Worm (Caenorhabditis elegans) whole organism, late embryonic: ENCODE measurements around the gene nfm-1.

Experiments used
- C08G9.2 ChIP-seq: sonication (generic microtip); optimal IDR thresholded peaks from 2 replicates; lab custom pipeline; 2016; ENCODE audit warnings: mild to moderate bottlenecking, missing genetic modification characterization, moderate library complexity, missing compliant biosample characterization
- C38D4.7 ChIP-seq: fragments of 200-800 bp; sonication (Bioruptor generic); optimal IDR thresholded peaks from 2 replicates; lab custom pipeline; 2018; ENCODE audit warnings: mild to moderate bottlenecking, missing genetic modification characterization, moderate library complexity, missing compliant biosample characterization
- K09A11.1 ChIP-seq: sonication (generic microtip); optimal IDR thresholded peaks from 2 replicates; lab custom pipeline; 2017; ENCODE audit warnings: antibody characterized with exemption, mild to moderate bottlenecking, missing genetic modification characterization, missing compliant biosample characterization; ENCODE audit not compliant: insufficient read depth
- ahr-1 ChIP-seq: sonication (generic microtip); optimal IDR thresholded peaks from 2 replicates; lab custom pipeline; 2016; ENCODE audit warnings: missing genetic modification characterization, missing compliant biosample characterization
- ceh-14 ChIP-seq: sonication (generic microtip); optimal IDR thresholded peaks from 2 replicates; lab custom pipeline; 2016; ENCODE audit warnings: missing genotype, missing genetic modification characterization, missing compliant biosample characterization
- ceh-22 ChIP-seq: sonication (generic microtip); optimal IDR thresholded peaks from 2 replicates; lab custom pipeline; 2017; ENCODE audit warnings: missing biosample characterization, missing genetic modification characterization
- ceh-24 ChIP-seq: sonication (generic microtip); optimal IDR thresholded peaks from 2 replicates; lab custom pipeline; 2016; ENCODE audit warnings: mild to moderate bottlenecking, missing genetic modification characterization, missing compliant biosample characterization
- ceh-30 ChIP-seq: fragments of 150-350 bp; optimal IDR thresholded peaks from 2 replicates; lab custom pipeline; 2014; ENCODE audit warnings: missing biosample characterization, missing genetic modification characterization
- ceh-31 ChIP-seq: sonication (generic microtip); optimal IDR thresholded peaks from 2 replicates; lab custom pipeline; 2016; ENCODE audit warnings: missing genetic modification characterization, missing compliant biosample characterization
- ceh-34 ChIP-seq: sonication (generic microtip); optimal IDR thresholded peaks from 2 replicates; lab custom pipeline; 2016; ENCODE audit warnings: mild to moderate bottlenecking, missing genetic modification characterization, missing compliant biosample characterization
- ceh-45 ChIP-seq: fragments of 200-800 bp; sonication (Bioruptor generic); IDR thresholded peaks from 2 replicates; pipeline ENCODE4 v1.3.6; 2022; ENCODE audit warnings: missing genetic modification reagents, missing genetic modification characterization, missing compliant biosample characterization
- dmd-4 ChIP-seq: sonication (generic microtip); optimal IDR thresholded peaks from 2 replicates; lab custom pipeline; 2016; ENCODE audit warnings: borderline replicate concordance, missing genetic modification characterization, missing compliant biosample characterization
- elt-2 ChIP-seq: sonication (generic microtip); optimal IDR thresholded peaks from 2 replicates; lab custom pipeline; 2016; ENCODE audit warnings: missing genetic modification reagents, missing genetic modification characterization, missing compliant biosample characterization
- elt-4 ChIP-seq: sonication (generic microtip); optimal IDR thresholded peaks from 2 replicates; lab custom pipeline; 2016; ENCODE audit warnings: missing genetic modification characterization, missing compliant biosample characterization
- ets-4 ChIP-seq: sonication (generic microtip); optimal IDR thresholded peaks from 2 replicates; lab custom pipeline; 2016; ENCODE audit warnings: missing genetic modification characterization, missing compliant biosample characterization
- eyg-1 ChIP-seq: sonication (generic microtip); optimal IDR thresholded peaks from 2 replicates; lab custom pipeline; 2016; ENCODE audit warnings: missing genotype, missing genetic modification characterization, missing compliant biosample characterization
- fkh-10 ChIP-seq: fragments of 150-350 bp; optimal IDR thresholded peaks from 2 replicates; lab custom pipeline; 2014; ENCODE audit warnings: missing biosample characterization, missing genetic modification reagents, missing genetic modification characterization
- fkh-6 ChIP-seq: sonication (generic microtip); optimal IDR thresholded peaks from 2 replicates; lab custom pipeline; 2016; ENCODE audit warnings: missing genetic modification characterization, missing compliant biosample characterization
- hlh-15 ChIP-seq: sonication (generic microtip); optimal IDR thresholded peaks from 2 replicates; lab custom pipeline; 2016; ENCODE audit warnings: missing genetic modification characterization, missing compliant biosample characterization
- hlh-6 ChIP-seq: sonication (generic microtip); optimal IDR thresholded peaks from 2 replicates; lab custom pipeline; 2016; ENCODE audit warnings: missing genotype, missing genetic modification characterization, missing compliant biosample characterization
- lim-6 ChIP-seq: sonication (generic microtip); optimal IDR thresholded peaks from 2 replicates; lab custom pipeline; 2016; ENCODE audit warnings: missing genetic modification characterization, missing compliant biosample characterization
- lin-11 ChIP-seq: fragments of 200-800 bp; sonication (Bioruptor generic); optimal IDR thresholded peaks from 2 replicates; lab custom pipeline; 2018; ENCODE audit warnings: mild to moderate bottlenecking, missing genetic modification characterization, missing compliant biosample characterization
- mec-3 ChIP-seq: sonication (generic microtip); optimal IDR thresholded peaks from 2 replicates; lab custom pipeline; 2016; ENCODE audit warnings: borderline replicate concordance, missing genetic modification characterization, missing compliant biosample characterization
- nfya-1 ChIP-seq: sonication (generic microtip); optimal IDR thresholded peaks from 2 replicates; lab custom pipeline; 2017; ENCODE audit warnings: missing genetic modification characterization, mild to moderate bottlenecking, missing compliant biosample characterization, antibody characterized with exemption, moderate library complexity
- pag-3 ChIP-seq: sonication (generic microtip); optimal IDR thresholded peaks from 2 replicates; lab custom pipeline; 2016; ENCODE audit warnings: missing compliant biosample characterization, missing genetic modification characterization, borderline replicate concordance
- pat-9 ChIP-seq: fragments of 200-800 bp; sonication (Bioruptor generic); optimal IDR thresholded peaks from 2 replicates; lab custom pipeline; 2018; ENCODE audit warnings: mild to moderate bottlenecking, missing genetic modification characterization, moderate library complexity, missing compliant biosample characterization
- pax-1 ChIP-seq: fragments of 150-350 bp; optimal IDR thresholded peaks from 2 replicates; lab custom pipeline; 2014; ENCODE audit warnings: missing biosample characterization, missing genetic modification characterization
- pha-2 ChIP-seq: sonication (generic microtip); optimal IDR thresholded peaks from 2 replicates; lab custom pipeline; 2017; ENCODE audit warnings: mild to moderate bottlenecking, missing genetic modification characterization, missing compliant biosample characterization
- pros-1 ChIP-seq: fragments of 150-350 bp; optimal IDR thresholded peaks from 2 replicates; lab custom pipeline; 2014; ENCODE audit warnings: missing biosample characterization, missing genetic modification reagents, missing genetic modification characterization
- ref-2 ChIP-seq: sonication (generic microtip); optimal IDR thresholded peaks from 2 replicates; lab custom pipeline; 2016; ENCODE audit warnings: missing genetic modification characterization, missing compliant biosample characterization
- sox-2 ChIP-seq: fragments of 200-800 bp; sonication (Bioruptor generic); IDR thresholded peaks from 2 replicates; pipeline ENCODE4 v1.3.6; 2022; ENCODE audit warnings: missing genetic modification reagents, missing genetic modification characterization, missing compliant biosample characterization
- tbx-2 ChIP-seq: sonication (generic microtip); optimal IDR thresholded peaks from 2 replicates; lab custom pipeline; 2016; ENCODE audit warnings: missing genetic modification characterization, missing compliant biosample characterization
- unc-55 ChIP-seq: sonication (generic microtip); optimal IDR thresholded peaks from 2 replicates; lab custom pipeline; 2017; ENCODE audit warnings: missing biosample characterization, missing genetic modification reagents, missing genetic modification characterization
- unc-86 ChIP-seq: sonication (generic microtip); optimal IDR thresholded peaks from 2 replicates; lab custom pipeline; 2016; ENCODE audit warnings: missing genetic modification characterization, missing compliant biosample characterization

nfm-1 gene

ce11 chrIII:6206161-6206853 is 47.1 kb downstream of the nfm-1 start, which contains the start of the genes sna-3 and rps-3 (continued):
- TF ChIP-seq dmd-4 (tag; lab: Kevin White, UChicago) (no peak), ahr-1 (tag; lab: Kevin White, UChicago) (no peak), fkh-6 (no peak), ceh-24 (tag; lab: Kevin White, UChicago) (no peak), hlh-6 (tag; lab: Kevin White, UChicago) (no peak), ets-4 (tag; lab: Kevin White, UChicago) (no peak), elt-4 (tag; lab: Kevin White, UChicago) (no peak), tbx-2 (peak; percentile 32), ceh-14 (tag; lab: Kevin White, UChicago) (no peak), eyg-1 (tag; lab: Kevin White, UChicago) (no peak)

ce11 chrIII:6207046-6207445 is 47.8 kb downstream of the nfm-1 start:
- no peak for TF ChIP-seq fkh-10 (GFP tag; lab: Kevin White, UChicago)
- no peak for TF ChIP-seq ceh-14 (tag; lab: Kevin White, UChicago)
- no peak for TF ChIP-seq ceh-45
- TF ChIP-seq pat-9, result no peak
- TF ChIP-seq sox-2 (GFP tag; lab: Robert Waterston, UW), result no peak
- no peak for TF ChIP-seq lim-6 (tag; lab: Kevin White, UChicago)
- no peak for TF ChIP-seq C38D4.7
- no peak for TF ChIP-seq C08G9.2
- no peak for TF ChIP-seq pha-2 (tag; lab: Kevin White, UChicago)
- no peak for TF ChIP-seq elt-2
- no peak for TF ChIP-seq ceh-30 (tag; lab: Kevin White, UChicago)

ce11 chrIII:6207881-6208280 is 48.6 kb downstream of the nfm-1 start, which contains the start of gene C23G10.2:
Gene C23G10.2, plus strand, starts transcription at chrIII:6208064.
- TF ChIP-seq ceh-31 (tag; lab: Kevin White, UChicago), result no peak
- TF ChIP-seq pha-2 (tag; lab: Kevin White, UChicago), result no peak
- TF ChIP-seq lim-6 (tag; lab: Kevin White, UChicago), result no peak
- no peak for TF ChIP-seq K09A11.1 (tag; lab: Kevin White, UChicago)
- no peak for TF ChIP-seq pros-1 (tag; lab: Kevin White, UChicago)
- no peak for TF ChIP-seq ceh-24 (tag; lab: Kevin White, UChicago)
- no peak for TF ChIP-seq elt-2
- TF ChIP-seq ref-2 (tag; lab: Kevin White, UChicago), result no peak
- TF ChIP-seq unc-86 (tag; lab: Kevin White, UChicago), result no peak
- no peak for TF ChIP-seq elt-4 (tag; lab: Kevin White, UChicago)
- no peak for TF ChIP-seq lin-11 (tag; lab: Kevin White, UChicago)
- no peak for TF ChIP-seq hlh-15 (tag; lab: Kevin White, UChicago)
- no peak for TF ChIP-seq pag-3 (tag; lab: Kevin White, UChicago)

- TF ChIP-seq ceh-22 (tag; lab: Kevin White, UChicago), result no peak
Observed at ce11 chrIII:6208984-6209383, 49.7 kb downstream of the nfm-1 start, which contains the start of gene C23G10.1. Gene C23G10.1, plus strand, starts transcription at chrIII:6209284.

- no peak for TF ChIP-seq pax-1 (tag; lab: Kevin White, UChicago)
- no peak for TF ChIP-seq unc-55 (GFP tag; lab: Kevin White, UChicago)
- TF ChIP-seq nfya-1 (tag; lab: Kevin White, UChicago), result no peak
- no peak for TF ChIP-seq ceh-34 (tag; lab: Kevin White, UChicago)
- TF ChIP-seq ceh-31 (tag; lab: Kevin White, UChicago), result no peak
- TF ChIP-seq mec-3, result no peak
Observed at ce11 chrIII:6210215-6210822, 51.1 kb downstream of the nfm-1 start.
